Worm (Caenorhabditis elegans): ENCODE data around the gene ZK899.2.

Gene ZK899.2

DNA sequence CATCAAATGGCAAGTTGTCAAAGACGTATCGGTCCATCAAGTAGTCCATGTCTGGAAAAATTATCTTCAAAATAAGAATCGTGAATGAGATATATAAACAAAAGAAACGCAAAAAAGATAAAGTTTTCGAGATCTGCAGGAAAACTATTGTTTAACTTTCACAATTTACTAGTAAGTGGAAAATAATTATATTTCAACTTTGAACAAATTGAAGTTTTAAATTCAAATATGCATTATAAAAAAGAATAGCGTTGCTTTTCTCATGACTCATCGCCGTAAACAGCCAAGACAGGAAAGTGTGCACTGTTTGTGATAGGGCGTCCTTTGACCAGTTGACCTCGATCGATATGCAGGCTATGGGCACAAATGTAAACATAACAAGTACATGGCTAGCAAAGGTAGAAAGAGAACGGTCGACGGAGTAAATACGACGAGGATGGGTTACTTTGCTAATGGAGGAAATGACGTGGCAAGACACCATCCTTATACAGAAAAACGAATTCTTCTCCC lies at the start of gene ZK899.2:
TSS of gene ZK899.2 (minus strand) at position 51 of the 510 bp plus-strand sequence.
- no peak for TF ChIP-seq nhr-237 (tag; optimal IDR thresholded peaks at IDR 0.05)
- TF ChIP-seq sea-2 (GFP tag; optimal IDR thresholded peaks at IDR 0.05) = no peak
- TF ChIP-seq R02D3.7 (tag; optimal IDR thresholded peaks at IDR 0.05) = no peak
- peak; percentile 91 for TF ChIP-seq pha-4 (tag; optimal IDR thresholded peaks at IDR 0.05)
- no peak for TF ChIP-seq nhr-67 (tag; optimal IDR thresholded peaks at IDR 0.05)
- TF ChIP-seq tbx-2 (tag; optimal IDR thresholded peaks at IDR 0.05) = no peak

DNA sequence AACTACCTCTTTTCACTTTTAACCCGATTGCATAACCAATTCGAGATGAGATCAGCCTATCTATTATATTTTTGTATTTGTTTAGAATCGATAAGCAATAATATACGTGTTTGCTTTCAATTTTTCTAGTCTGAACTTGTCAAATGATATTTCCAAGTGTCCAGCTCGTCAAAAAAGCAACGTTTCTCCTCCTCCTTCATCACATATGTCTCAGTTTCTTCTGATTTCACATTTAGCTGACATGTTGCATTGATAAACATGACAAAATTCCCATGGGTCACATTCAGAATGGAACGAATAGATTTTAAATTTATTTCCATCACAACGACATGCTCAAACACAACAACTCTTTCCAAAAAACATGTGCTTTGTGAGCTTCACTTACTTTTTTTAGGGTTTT lies 47.6 kb upstream of the ZK899.2 start:
- no peak for TF ChIP-seq elt-1 (tag; optimal IDR thresholded peaks at IDR 0.05)
- no peak for TF ChIP-seq lin-15B (tag; optimal IDR thresholded peaks at IDR 0.05)
- no peak for TF ChIP-seq sea-2 (GFP tag; optimal IDR thresholded peaks at IDR 0.05)
- no peak for TF ChIP-seq skn-1 (tag; optimal IDR thresholded peaks at IDR 0.05)
- TF ChIP-seq nhr-43 (tag; optimal IDR thresholded peaks at IDR 0.05; ENCODE audit: poor library complexity, severe bottlenecking) = no peak
- no peak for TF ChIP-seq unc-39 (tag; optimal IDR thresholded peaks at IDR 0.05)
- TF ChIP-seq ztf-4 (tag; optimal IDR thresholded peaks at IDR 0.05) = no peak
- TF ChIP-seq pqm-1 (tag; optimal IDR thresholded peaks at IDR 0.05) = no peak
- no peak for TF ChIP-seq eor-1 (tag; optimal IDR thresholded peaks at IDR 0.05)

DNA sequence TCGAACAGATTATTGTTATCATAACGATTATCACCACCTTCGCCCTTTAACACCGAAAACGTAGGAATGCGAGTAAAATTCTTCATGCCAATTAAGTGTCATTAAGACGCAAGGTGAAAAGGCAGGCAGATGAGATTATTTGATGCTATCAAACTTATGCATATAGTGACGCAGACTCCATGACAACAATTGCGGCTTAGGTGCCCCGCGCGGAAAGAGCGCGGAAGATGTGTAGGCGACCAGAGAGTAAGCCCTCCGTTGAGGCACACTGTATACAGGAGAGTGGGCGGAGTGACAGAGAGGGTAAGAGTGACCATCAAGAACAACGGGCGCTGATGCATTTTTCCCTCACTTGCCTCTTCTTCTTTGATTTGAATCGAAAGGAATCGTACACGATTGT lies 42.9 kb upstream of the ZK899.2 start:
- TF ChIP-seq daf-12 (tag; optimal IDR thresholded peaks at IDR 0.05) (no peak), unc-39 (tag; optimal IDR thresholded peaks at IDR 0.05) (no peak), elt-1 (tag; optimal IDR thresholded peaks at IDR 0.05) (no peak)

DNA sequence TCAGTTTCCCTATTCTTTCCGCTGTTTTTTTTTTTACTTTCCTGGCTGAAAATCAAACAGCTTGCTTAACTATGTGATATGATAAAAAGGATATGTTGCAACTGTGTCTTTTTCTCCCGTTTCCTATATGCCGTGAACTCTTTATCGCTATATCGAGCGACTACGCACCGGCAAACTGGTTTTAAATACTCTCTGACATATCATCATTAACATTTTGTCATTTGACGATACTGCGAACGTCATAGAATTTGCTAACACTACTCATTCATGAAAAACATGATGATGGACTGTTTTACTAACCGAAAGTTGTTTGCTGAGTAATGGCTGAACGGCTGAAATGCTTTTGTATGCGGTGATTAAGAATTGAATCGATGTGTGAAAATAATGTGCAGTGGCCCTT lies 39.6 kb upstream of the ZK899.2 start:
- TF ChIP-seq ZK546.5 (tag; optimal IDR thresholded peaks at IDR 0.05) = no peak
- no peak for TF ChIP-seq unc-62 (GFP tag; optimal IDR thresholded peaks at IDR 0.05)
- no peak for TF ChIP-seq pha-4 (tag; optimal IDR thresholded peaks at IDR 0.05)
- no peak for TF ChIP-seq ztf-11 (tag; optimal IDR thresholded peaks at IDR 0.05)
- TF ChIP-seq sea-2 (GFP tag; optimal IDR thresholded peaks at IDR 0.05) = no peak
- no peak for TF ChIP-seq elt-2 (tag; optimal IDR thresholded peaks at IDR 0.05)
- TF ChIP-seq ceh-28 (tag; optimal IDR thresholded peaks at IDR 0.05) = no peak
- TF ChIP-seq nhr-25 (tag; optimal IDR thresholded peaks at IDR 0.05) = peak; percentile 51
- TF ChIP-seq nfya-1 (tag; optimal IDR thresholded peaks at IDR 0.05; ENCODE audit: insufficient read depth) = no peak
- TF ChIP-seq nhr-23 (tag; optimal IDR thresholded peaks at IDR 0.05) = peak; percentile 44
- no peak for TF ChIP-seq R02D3.7 (tag; optimal IDR thresholded peaks at IDR 0.05)
- TF ChIP-seq nhr-76 (tag; optimal IDR thresholded peaks at IDR 0.05) = no peak
- TF ChIP-seq lsy-12 (tag; optimal IDR thresholded peaks at IDR 0.05) = no peak

DNA sequence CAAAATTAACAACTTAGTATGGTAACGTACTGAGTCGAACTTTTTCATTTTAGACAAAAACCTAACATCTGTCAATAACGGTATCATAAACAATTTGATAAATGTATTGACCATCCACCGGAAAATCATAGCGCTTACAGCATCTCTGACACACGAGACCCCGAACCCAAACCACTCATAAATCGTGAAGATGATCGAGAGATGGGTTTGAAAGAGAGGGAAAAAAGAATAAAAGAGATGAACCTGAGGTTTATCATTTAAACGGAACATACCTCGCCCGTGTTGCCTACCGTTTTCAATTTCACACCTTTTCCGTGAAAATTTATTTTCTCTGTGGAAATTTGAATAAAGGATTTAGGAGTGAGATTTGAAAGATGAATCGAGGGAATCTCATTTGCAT lies 37.8 kb upstream of the ZK899.2 start:
- TF ChIP-seq jun-1 (tag; optimal IDR thresholded peaks at IDR 0.05) = no peak
- TF ChIP-seq ceh-16 (tag; optimal IDR thresholded peaks at IDR 0.05) = no peak
- TF ChIP-seq nfya-1 (tag; optimal IDR thresholded peaks at IDR 0.05; ENCODE audit: insufficient read depth) = peak; percentile 7
- no peak for TF ChIP-seq ama-1 (optimal IDR thresholded peaks at IDR 0.05)

DNA sequence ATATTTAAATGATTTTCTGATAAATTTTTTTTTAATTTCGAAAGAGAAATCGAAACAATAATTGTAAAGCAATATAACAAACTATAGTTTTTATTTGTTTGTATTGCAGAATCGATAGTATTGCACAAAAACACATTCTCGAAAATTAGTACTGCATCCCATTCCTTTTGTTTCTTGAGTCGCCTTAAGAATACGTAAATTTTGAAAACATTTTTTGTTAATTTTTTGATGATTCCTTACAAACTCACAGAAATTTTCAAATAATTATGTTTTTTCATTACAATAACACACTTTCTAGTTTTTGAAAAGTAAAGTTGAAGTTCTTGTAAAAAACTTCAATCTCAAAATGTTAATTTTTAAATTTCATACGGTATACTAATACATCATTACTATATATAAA lies 34.4 kb upstream of the ZK899.2 start:
- TF ChIP-seq elt-2 (tag; optimal IDR thresholded peaks at IDR 0.05) (no peak), nhr-25 (tag; optimal IDR thresholded peaks at IDR 0.05) (no peak), pqm-1 (tag; optimal IDR thresholded peaks at IDR 0.05) (no peak), nfya-1 (tag; optimal IDR thresholded peaks at IDR 0.05; ENCODE audit: insufficient read depth) (no peak), skn-1 (tag; optimal IDR thresholded peaks at IDR 0.05) (no peak), ZK546.5 (tag; optimal IDR thresholded peaks at IDR 0.05) (no peak), mml-1 (tag; optimal IDR thresholded peaks at IDR 0.05) (no peak), egl-5 (tag; optimal IDR thresholded peaks at IDR 0.05) (no peak), unc-39 (tag; optimal IDR thresholded peaks at IDR 0.05) (no peak), ceh-9 (tag; optimal IDR thresholded peaks at IDR 0.05) (no peak), nhr-237 (tag; optimal IDR thresholded peaks at IDR 0.05) (no peak), ama-1 (optimal IDR thresholded peaks at IDR 0.05) (no peak)

Measured in whole organism, L3 larva.